Worm (Caenorhabditis elegans) whole organism, L4/young adult: Measurements from ENCODE around the gene srsx-24.

Experiments
- W03F9.2 ChIP-seq: fragments of 150-350 bp; optimal IDR thresholded peaks from 2 replicates; lab custom pipeline; 2014; ENCODE audit warnings: missing biosample characterization, missing genetic modification characterization
- dao-5 ChIP-seq: sonication (generic microtip); optimal IDR thresholded peaks from 2 replicates; lab custom pipeline; 2016; ENCODE audit warnings: missing genotype, missing genetic modification characterization, moderate library complexity, missing compliant biosample characterization
- him-1 ChIP-seq: sonication (generic microtip); optimal IDR thresholded peaks from 2 replicates; lab custom pipeline; 2016; ENCODE audit warnings: missing genotype, missing genetic modification reagents, missing genetic modification characterization, missing compliant biosample characterization

The srsx-24 gene

ce11 chrV:7332253-7332652, 47.0 kb downstream of the srsx-24 start, which contains the start of gene F10G2.1:
TSS of gene F10G2.1 (plus strand) at chrV:7332553.
- TF ChIP-seq W03F9.2 (no peak), him-1 (tag; lab: Kevin White, UChicago) (no peak), dao-5 (tag; lab: Kevin White, UChicago) (no peak)

ce11 chrV:7330868-7331267, 48.4 kb downstream of the srsx-24 start, which contains the start of gene F10G2.2:
TSS of gene F10G2.2 (plus strand) at chrV:7331168.
- TF ChIP-seq him-1 (tag; lab: Kevin White, UChicago), result no peak
- no peak for TF ChIP-seq W03F9.2
- no peak for TF ChIP-seq dao-5 (tag; lab: Kevin White, UChicago)

DNA sequence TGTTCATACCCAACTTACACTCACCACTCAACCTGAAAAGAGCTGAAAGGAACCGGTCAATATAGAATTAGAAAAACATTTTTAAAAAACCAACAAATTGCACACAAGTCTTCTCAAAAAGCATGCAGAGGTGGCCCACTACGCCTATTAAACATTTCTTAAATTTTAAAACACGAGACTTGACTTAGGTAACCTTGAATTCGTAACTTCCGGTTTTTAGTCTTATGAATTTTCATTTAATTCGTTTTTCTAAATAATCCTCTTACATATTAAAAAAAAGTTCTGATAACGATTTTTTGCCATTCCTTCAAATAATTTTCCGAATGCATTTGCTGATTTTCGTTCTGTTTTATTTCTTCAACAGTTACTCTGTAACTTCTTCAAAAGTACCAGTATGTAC, 51.2 kb downstream of the srsx-24 start, which contains the start of gene clec-7:
clec-7 (plus strand) TSS at position 301 of the 400 bp plus-strand sequence.
- no peak for TF ChIP-seq him-1 (tag; lab: Kevin White, UChicago)
- TF ChIP-seq dao-5 (tag; lab: Kevin White, UChicago), result no peak
- TF ChIP-seq W03F9.2, result no peak
